Worm (Caenorhabditis elegans) whole organism, midembryonic: Measurements from ENCODE around the gene nspb-11.

ENCODE experiments used
- T22C8.4 ChIP-seq: fragments of 200-800 bp; sonication (Bioruptor generic); IDR thresholded peaks from 2 replicates; pipeline ENCODE4 v1.3.6; 2022; ENCODE audit warnings: missing genetic modification characterization, missing compliant biosample characterization
- cog-1 ChIP-seq: sonication (generic microtip); optimal IDR thresholded peaks from 2 replicates; lab custom pipeline; 2016; ENCODE audit warnings: missing genetic modification characterization, missing compliant biosample characterization
- flt-1 ChIP-seq: fragments of 200-800 bp; sonication (Bioruptor generic); IDR thresholded peaks from 2 replicates; pipeline ENCODE4 v1.3.6; 2022; ENCODE audit warnings: missing genetic modification characterization, missing compliant biosample characterization
- klf-2 ChIP-seq: fragments of 200-800 bp; sonication (Bioruptor generic); conservative IDR thresholded peaks from 2 replicates; pipeline ENCODE4 v1.3.6; 2022; ENCODE audit warnings: missing genetic modification reagents, missing genetic modification characterization, missing compliant biosample characterization
- ref-1 ChIP-seq: fragments of 200-800 bp; sonication (Bioruptor generic); conservative IDR thresholded peaks from 2 replicates; pipeline ENCODE4 v1.3.6; 2022; ENCODE audit warnings: missing genetic modification reagents, missing genetic modification characterization, missing compliant biosample characterization
- tab-1 ChIP-seq: fragments of 200-800 bp; sonication (Bioruptor generic); IDR thresholded peaks from 2 replicates; pipeline ENCODE4 v1.3.6; 2022; ENCODE audit warnings: missing genetic modification characterization, missing compliant biosample characterization
- ztf-23 ChIP-seq: fragments of 200-800 bp; sonication (Bioruptor generic); IDR thresholded peaks from 2 replicates; pipeline ENCODE4 v1.3.6; 2022; ENCODE audit warnings: missing genetic modification reagents, missing genetic modification characterization, missing compliant biosample characterization

DNA sequence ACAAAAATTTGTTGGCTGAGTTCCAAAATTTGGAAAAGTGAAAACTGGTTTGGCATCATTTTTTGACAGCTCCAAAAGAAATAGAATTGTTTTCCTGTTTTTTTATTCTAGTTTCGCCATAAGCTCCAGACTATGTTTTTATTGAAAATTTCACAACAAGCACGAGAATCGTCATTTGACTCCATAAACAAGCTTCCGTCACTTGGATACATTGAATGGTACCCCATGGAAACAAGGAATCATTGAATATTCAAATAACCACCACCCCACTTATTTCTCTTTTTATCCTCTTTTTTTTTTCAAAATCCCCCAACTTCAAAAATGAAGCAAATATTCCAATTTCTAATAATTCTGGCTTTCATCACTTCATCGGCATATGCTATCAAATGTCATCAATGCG, 1.6 kb downstream of the nspb-11 start, which contains the start of gene ddn-2:
- no peak for TF ChIP-seq klf-2 (GFP tag; lab: Robert Waterston, UW)
- TF ChIP-seq flt-1: no peak
- TF ChIP-seq ref-1 (GFP tag; lab: Robert Waterston, UW): no peak
- no peak for TF ChIP-seq cog-1 (tag; lab: Kevin White, UChicago)
- TF ChIP-seq T22C8.4 (GFP tag; lab: Robert Waterston, UW): no peak
- no peak for TF ChIP-seq ztf-23
- no peak for TF ChIP-seq tab-1
